Fruit fly (Drosophila melanogaster) S2 (cell line): Measurements from ENCODE around the gene Smyd3.

ENCODE experiments used
- CG8478 ChIP-seq: fragments of >200 bp; optimal IDR thresholded peaks from 2 replicates; lab custom pipeline; 2018
- CTCF ChIP-seq, 2 experiments: fragments of >200 bp; optimal IDR thresholded peaks; 2 replicates each; lab custom pipeline; 2018

- TF ChIP-seq CTCF (optimal IDR thresholded peaks at IDR 0.05; lab: Kevin White, UChicago) (no peak), CG8478 (lab: Kevin White, UChicago) (no peak)
These were observed 42.5 kb upstream of the Smyd3 start for dm6 chrX:2651128-2651527.
